Fruit fly (Drosophila melanogaster): ENCODE data around the gene CG45603.

dm6 chrX:12306549-12306948 is 32.1 kb downstream of the CG45603 start:
- TF ChIP-seq psq (optimal IDR thresholded peaks at IDR 0.05) (no peak), h (optimal IDR thresholded peaks at IDR 0.05) (no peak), Sin3A (optimal IDR thresholded peaks at IDR 0.05) (no peak)
